Fruit fly (Drosophila melanogaster): ENCODE data around the gene CG10863.
A peak's percentile ranks its signal among the peaks of the same experiment; 100 is the strongest.

The CG10863 gene

DNA sequence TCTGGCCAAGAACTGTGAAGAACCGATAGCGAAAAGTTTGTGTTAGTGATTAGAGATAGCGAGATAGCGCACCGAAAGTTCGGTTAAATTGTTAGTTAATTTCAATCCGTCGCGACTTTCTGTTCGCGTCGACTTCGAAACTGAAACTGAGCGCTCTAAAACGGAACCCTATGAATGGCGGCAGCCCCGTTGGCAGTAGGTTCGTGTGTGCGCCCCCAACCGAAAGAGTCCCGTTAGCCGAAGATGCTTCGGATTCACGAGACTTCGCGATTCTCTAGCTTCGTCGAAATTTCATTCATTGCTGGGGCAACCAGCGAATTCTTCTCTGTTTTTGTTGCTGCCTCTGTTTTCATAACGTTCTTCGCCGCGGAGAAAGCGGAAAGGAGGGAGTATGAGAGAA, 16.8 kb downstream of the CG10863 start:
- no peak for TF ChIP-seq svp (GFP tag)
- no peak for TF ChIP-seq salr (GFP tag; optimal IDR thresholded peaks at IDR 0.05)
- TF ChIP-seq CG1621 (tag; optimal IDR thresholded peaks at IDR 0.05): no peak
- TF ChIP-seq CG6792 (GFP tag; optimal IDR thresholded peaks at IDR 0.05): no peak
- TF ChIP-seq fkh (GFP tag; optimal IDR thresholded peaks at IDR 0.05): no peak
- TF ChIP-seq fd85E (GFP tag; optimal IDR thresholded peaks at IDR 0.05): no peak
- TF ChIP-seq fd59A (GFP tag; optimal IDR thresholded peaks at IDR 0.05): no peak
- TF ChIP-seq vri (GFP tag; optimal IDR thresholded peaks at IDR 0.05): peak; percentile 69

DNA sequence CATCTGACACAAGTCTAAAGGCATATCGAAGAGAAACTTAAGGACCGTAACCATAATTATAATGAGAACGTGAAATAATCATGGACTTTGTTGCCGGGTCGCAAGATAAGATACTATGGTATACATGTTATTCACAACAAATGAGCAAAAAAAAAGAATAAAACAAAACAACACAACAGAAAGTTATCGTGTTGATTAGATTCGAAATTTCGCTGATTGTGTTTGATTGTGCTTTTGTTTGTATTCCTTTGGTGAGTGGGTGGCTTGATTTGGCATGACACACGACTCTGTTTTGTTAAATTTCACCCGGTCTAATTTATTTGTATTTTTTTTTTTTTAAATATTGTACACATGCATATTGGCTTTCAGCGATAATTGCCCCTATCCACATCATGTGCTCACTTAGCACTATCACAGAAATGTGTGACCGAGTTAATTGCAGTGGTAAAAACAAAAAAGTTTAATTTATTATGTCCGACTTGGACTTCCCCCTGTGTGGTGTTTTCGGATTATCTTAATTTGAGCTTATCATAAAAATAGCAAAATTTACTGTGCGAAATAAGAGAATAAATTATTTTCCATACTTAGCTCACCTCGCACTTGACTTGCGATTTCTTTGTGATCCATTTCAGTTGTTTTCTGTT, 18.5 kb downstream of the CG10863 start:
- TF ChIP-seq eg (GFP tag; IDR thresholded peaks at IDR 0.05) (no peak), vri (GFP tag; optimal IDR thresholded peaks at IDR 0.05) (peak; percentile 74)

DNA sequence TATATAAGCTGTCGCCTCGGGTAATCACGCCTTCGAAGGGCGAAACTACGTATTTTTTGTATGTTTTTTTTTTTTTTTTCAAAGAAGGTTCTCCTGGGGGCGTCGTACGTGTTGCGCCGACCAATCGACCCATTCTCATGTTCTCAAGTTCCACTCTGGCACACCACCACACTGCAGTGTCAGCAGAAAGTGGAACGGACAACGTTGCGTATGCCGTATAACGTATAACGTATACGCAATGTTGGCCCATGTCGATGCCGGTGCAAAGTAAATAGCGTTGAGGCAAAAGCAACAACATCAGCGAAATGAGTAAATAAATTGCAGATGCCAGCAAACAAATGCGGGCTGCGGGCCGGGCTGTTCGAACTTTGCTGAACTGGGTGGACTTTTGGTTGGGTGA, 30.1 kb downstream of the CG10863 start:
- TF ChIP-seq Eip78C (GFP tag): no peak
- no peak for TF ChIP-seq CG1621 (tag; optimal IDR thresholded peaks at IDR 0.05)
- no peak for TF ChIP-seq CG6808 (GFP tag; optimal IDR thresholded peaks at IDR 0.05)
- TF ChIP-seq Ets96B (tag; optimal IDR thresholded peaks at IDR 0.05): no peak
- no peak for TF ChIP-seq CG34406 (GFP tag; optimal IDR thresholded peaks at IDR 0.05)
- TF ChIP-seq topi (GFP tag; optimal IDR thresholded peaks at IDR 0.05): no peak
- no peak for TF ChIP-seq spab (GFP tag; optimal IDR thresholded peaks at IDR 0.05)
- TF ChIP-seq CG32006 (GFP tag; optimal IDR thresholded peaks at IDR 0.05): no peak
- no peak for TF ChIP-seq CG31627 (GFP tag; optimal IDR thresholded peaks at IDR 0.05)
- no peak for TF ChIP-seq pdm3 (GFP tag; optimal IDR thresholded peaks at IDR 0.05)
- TF ChIP-seq acj6 (GFP tag; optimal IDR thresholded peaks at IDR 0.05): no peak
- no peak for TF ChIP-seq dsx (GFP tag; optimal IDR thresholded peaks at IDR 0.05; ENCODE audit: poor library complexity, severe bottlenecking)
- TF ChIP-seq Ets21C (GFP tag; optimal IDR thresholded peaks at IDR 0.05): no peak
- TF ChIP-seq Met (GFP tag; optimal IDR thresholded peaks at IDR 0.05): no peak
- TF ChIP-seq CG10631 (GFP tag; optimal IDR thresholded peaks at IDR 0.05): no peak
- TF ChIP-seq CG7368 (GFP tag; optimal IDR thresholded peaks at IDR 0.05): no peak
- TF ChIP-seq svp (GFP tag): no peak
- no peak for TF ChIP-seq Eip75B (GFP tag; optimal IDR thresholded peaks at IDR 0.05)
- no peak for TF ChIP-seq OdsH (GFP tag; optimal IDR thresholded peaks at IDR 0.05)
- TF ChIP-seq CG11762 (GFP tag; optimal IDR thresholded peaks at IDR 0.05; ENCODE audit: insufficient read depth): no peak

DNA sequence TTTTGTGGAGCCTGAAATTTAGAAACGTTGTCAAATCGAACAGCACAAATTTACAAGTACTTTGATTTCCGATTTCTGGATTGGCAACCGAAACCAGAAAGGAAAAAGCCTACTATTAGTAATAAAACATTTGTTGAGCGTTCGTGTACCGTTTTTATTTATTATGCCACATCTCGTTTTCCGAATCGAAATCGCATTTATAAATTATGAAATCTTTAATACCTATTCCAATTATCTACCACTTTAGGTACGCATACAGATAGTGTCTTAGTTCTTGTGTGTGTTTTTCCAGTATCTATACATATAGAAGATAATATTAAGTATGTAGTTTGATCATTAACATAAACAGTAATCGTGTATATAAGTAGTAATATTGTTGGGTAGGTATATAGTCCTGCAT, 32.4 kb downstream of the CG10863 start, which contains the start of gene mge:
Gene mge, minus strand, starts transcription at position 101 of the 400 bp plus-strand sequence.
- TF ChIP-seq Lpt (GFP tag; optimal IDR thresholded peaks at IDR 0.05): no peak
- no peak for TF ChIP-seq achi (GFP tag; optimal IDR thresholded peaks at IDR 0.05)
- no peak for TF ChIP-seq Eip75B (GFP tag; optimal IDR thresholded peaks at IDR 0.05)
- TF ChIP-seq eg (GFP tag; IDR thresholded peaks at IDR 0.05): no peak
- TF ChIP-seq CG8319 (GFP tag; optimal IDR thresholded peaks at IDR 0.05): no peak
- TF ChIP-seq esn (GFP tag; optimal IDR thresholded peaks at IDR 0.05): no peak
- no peak for TF ChIP-seq salr (GFP tag; optimal IDR thresholded peaks at IDR 0.05)
- TF ChIP-seq Eip78C (GFP tag): no peak
- no peak for TF ChIP-seq CG15336 (GFP tag; IDR thresholded peaks at IDR 0.05)
- no peak for TF ChIP-seq cyc (GFP tag; optimal IDR thresholded peaks at IDR 0.05)
- no peak for TF ChIP-seq CG6163 (GFP tag; IDR thresholded peaks at IDR 0.05)
- TF ChIP-seq Hr38 (GFP tag; optimal IDR thresholded peaks at IDR 0.05): no peak
- no peak for TF ChIP-seq CG1621 (tag; optimal IDR thresholded peaks at IDR 0.05)
- TF ChIP-seq CG10631 (GFP tag; optimal IDR thresholded peaks at IDR 0.05): no peak

Data from whole organism, prepupa.